Worm (Caenorhabditis elegans): ENCODE data around the gene B0361.4.

- no peak for TF ChIP-seq scrt-1 (GFP tag; IDR thresholded peaks at IDR 0.05)
- TF ChIP-seq hmbx-1 (tag; optimal IDR thresholded peaks at IDR 0.05) = no peak
- no peak for TF ChIP-seq hnd-1 (tag; optimal IDR thresholded peaks at IDR 0.05)
These were observed 20.1 kb upstream of the B0361.4 start, which contains the start of gene pars-1 for ce11 chrIII:7238727-7239126.
